Worm (Caenorhabditis elegans) whole organism, L3 larva: ENCODE results near the gene smc-5.

Source experiments
- ceh-82 ChIP-seq: fragments of 150-350 bp; optimal IDR thresholded peaks from 2 replicates; lab custom pipeline; 2014; ENCODE audit warnings: missing biosample characterization, missing genetic modification characterization
- lin-39 ChIP-seq: fragments of 150-350 bp; optimal IDR thresholded peaks from 2 replicates; lab custom pipeline; 2018; ENCODE audit warnings: missing biosample characterization, missing genetic modification reagents, missing genetic modification characterization
- skn-1 ChIP-seq: fragments of 150-350 bp; optimal IDR thresholded peaks from 2 replicates; lab custom pipeline; 2014; ENCODE audit warnings: missing biosample characterization, missing genetic modification characterization

DNA sequence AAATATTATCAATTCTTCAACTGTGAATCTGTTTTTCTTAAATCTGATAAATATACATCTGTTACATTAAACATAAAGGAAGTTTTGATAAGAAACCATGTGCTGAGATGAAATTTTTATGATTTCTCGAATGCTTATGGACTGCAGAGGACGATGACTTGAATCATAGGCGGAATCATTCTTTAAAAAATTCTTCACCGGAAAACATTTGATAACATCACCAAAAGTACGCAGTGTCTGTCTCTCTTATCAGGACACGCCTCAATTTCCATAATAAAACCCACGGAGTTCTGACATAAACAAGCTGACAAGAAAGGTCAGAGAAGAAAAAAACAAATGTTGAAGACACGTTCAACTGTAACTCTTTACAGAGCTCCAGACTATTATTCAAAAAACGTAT is 47.8 kb downstream of the smc-5 start, which contains the start of gene F09C12.2:
- TF ChIP-seq lin-39: no peak
- no peak for TF ChIP-seq ceh-82 (tag; lab: Kevin White, UChicago)
- TF ChIP-seq skn-1: no peak
